Worm (Caenorhabditis elegans): ENCODE results near the gene ZK1320.2.

ZK1320.2 gene

ce11 chrII:9646122-9646555 lies 12.7 kb downstream of the ZK1320.2 start (continued):
- TF ChIP-seq mbf-1 (tag; optimal IDR thresholded peaks at IDR 0.05), result no peak
- TF ChIP-seq elt-1 (tag; optimal IDR thresholded peaks at IDR 0.05), result no peak
- no peak for TF ChIP-seq nhr-237 (tag; optimal IDR thresholded peaks at IDR 0.05)
- TF ChIP-seq F13H6.1 (tag; optimal IDR thresholded peaks at IDR 0.05), result peak; percentile 81
- peak; percentile 16 for TF ChIP-seq gmeb-1 (tag; optimal IDR thresholded peaks at IDR 0.05)
- peak; percentile 85 for TF ChIP-seq nhr-25 (tag; optimal IDR thresholded peaks at IDR 0.05)
- TF ChIP-seq alr-1 (tag; optimal IDR thresholded peaks at IDR 0.05), result no peak
- no peak for TF ChIP-seq elt-3 (tag; optimal IDR thresholded peaks at IDR 0.05)
- TF ChIP-seq ama-1 (optimal IDR thresholded peaks at IDR 0.05), result peak; percentile 76
- peak; percentile 55 for TF ChIP-seq mab-5 (tag; optimal IDR thresholded peaks at IDR 0.05)
- no peak for TF ChIP-seq ztf-1 (GFP tag; conservative IDR thresholded peaks at IDR 0.05)
- no peak for TF ChIP-seq nhr-10 (tag; optimal IDR thresholded peaks at IDR 0.05)
- TF ChIP-seq ceh-82 (tag; optimal IDR thresholded peaks at IDR 0.05), result peak; percentile 42
- TF ChIP-seq nhr-11 (tag; optimal IDR thresholded peaks at IDR 0.05), result no peak

- no peak for TF ChIP-seq lin-11 (tag; optimal IDR thresholded peaks at IDR 0.05)
- no peak for TF ChIP-seq mbf-1 (tag; optimal IDR thresholded peaks at IDR 0.05)
- TF ChIP-seq nhr-25 (tag; optimal IDR thresholded peaks at IDR 0.05), result peak; percentile 28
- TF ChIP-seq ztf-4 (tag; optimal IDR thresholded peaks at IDR 0.05), result no peak
- no peak for TF ChIP-seq ztf-11 (tag; optimal IDR thresholded peaks at IDR 0.05)
- no peak for TF ChIP-seq elt-3 (tag; optimal IDR thresholded peaks at IDR 0.05)
- TF ChIP-seq ceh-16 (tag; optimal IDR thresholded peaks at IDR 0.05), result peak; percentile 98
- peak; percentile 15 for TF ChIP-seq crh-2 (tag; optimal IDR thresholded peaks at IDR 0.05)
- peak; percentile 8 for TF ChIP-seq C34F6.9 (tag; optimal IDR thresholded peaks at IDR 0.05)
- TF ChIP-seq lin-13 (GFP tag; optimal IDR thresholded peaks at IDR 0.05), result no peak
- TF ChIP-seq elt-1 (tag; optimal IDR thresholded peaks at IDR 0.05), result peak; percentile 79
- peak; percentile 17 for TF ChIP-seq nhr-129 (tag; optimal IDR thresholded peaks at IDR 0.05)
- TF ChIP-seq Y55F3AM.14 (GFP tag; optimal IDR thresholded peaks at IDR 0.05), result peak; percentile 64
- TF ChIP-seq sma-9 (GFP tag; optimal IDR thresholded peaks at IDR 0.05), result peak; percentile 8
- no peak for TF ChIP-seq sma-9 (tag; optimal IDR thresholded peaks at IDR 0.05)
- peak; percentile 92 for TF ChIP-seq fos-1 (tag; optimal IDR thresholded peaks at IDR 0.05)
- TF ChIP-seq peb-1 (tag; optimal IDR thresholded peaks at IDR 0.05), result no peak
Observed at ce11 chrII:9644940-9645634, 13.7 kb downstream of the ZK1320.2 start.

ce11 chrII:9644438-9644837 lies 14.4 kb downstream of the ZK1320.2 start, which contains the start of gene fzr-1:
Gene fzr-1, minus strand, starts transcription at chrII:9644466.
- peak; percentile 11 for TF ChIP-seq fos-1 (tag; optimal IDR thresholded peaks at IDR 0.05)
- no peak for TF ChIP-seq mbf-1 (tag; optimal IDR thresholded peaks at IDR 0.05)

ce11 chrII:9636300-9636699 lies 22.5 kb downstream of the ZK1320.2 start, which contains the start of gene ZK1307.7:
Gene ZK1307.7, plus strand, starts transcription at chrII:9636600.
- TF ChIP-seq aly-2 (tag; optimal IDR thresholded peaks at IDR 0.05) (no peak), nhr-25 (tag; optimal IDR thresholded peaks at IDR 0.05) (no peak), nhr-6 (tag; optimal IDR thresholded peaks at IDR 0.05) (no peak), ceh-16 (tag; optimal IDR thresholded peaks at IDR 0.05) (no peak), elt-1 (tag; optimal IDR thresholded peaks at IDR 0.05) (no peak), C34F6.9 (tag; optimal IDR thresholded peaks at IDR 0.05) (no peak), nhr-21 (tag; optimal IDR thresholded peaks at IDR 0.05) (no peak), ceh-82 (tag; optimal IDR thresholded peaks at IDR 0.05) (no peak), R02D3.7 (tag; optimal IDR thresholded peaks at IDR 0.05) (no peak), nhr-12 (tag; optimal IDR thresholded peaks at IDR 0.05) (no peak), mdl-1 (tag; optimal IDR thresholded peaks at IDR 0.05) (no peak), nhr-10 (tag; optimal IDR thresholded peaks at IDR 0.05) (no peak)

ce11 chrII:9625930-9626329 lies 32.9 kb downstream of the ZK1320.2 start:
- TF ChIP-seq aly-2 (tag; optimal IDR thresholded peaks at IDR 0.05) (no peak), elt-3 (tag; optimal IDR thresholded peaks at IDR 0.05) (no peak), gmeb-1 (tag; optimal IDR thresholded peaks at IDR 0.05) (no peak), ztf-4 (tag; optimal IDR thresholded peaks at IDR 0.05) (no peak), crh-2 (tag; optimal IDR thresholded peaks at IDR 0.05) (no peak), mbf-1 (tag; optimal IDR thresholded peaks at IDR 0.05) (no peak), nhr-10 (tag; optimal IDR thresholded peaks at IDR 0.05) (no peak), nhr-25 (tag; optimal IDR thresholded peaks at IDR 0.05) (no peak), nhr-237 (tag; optimal IDR thresholded peaks at IDR 0.05) (no peak), ZK546.5 (tag; optimal IDR thresholded peaks at IDR 0.05) (no peak), mab-5 (tag; optimal IDR thresholded peaks at IDR 0.05) (no peak), dmd-4 (tag; optimal IDR thresholded peaks at IDR 0.05) (no peak), ceh-82 (tag; optimal IDR thresholded peaks at IDR 0.05) (no peak), ama-1 (optimal IDR thresholded peaks at IDR 0.05) (no peak)

Measured in whole organism, L2 larva.